Fruit fly (Drosophila melanogaster): ENCODE measurements around the gene Adss.

Gene Adss

dm6 chr3R:20835531-20835930, 5.2 kb upstream of the Adss start:
- peak; percentile 18 for TF ChIP-seq fru (GFP tag; optimal IDR thresholded peaks at IDR 0.05)
- TF ChIP-seq Hnf4 (GFP tag; optimal IDR thresholded peaks at IDR 0.05) = peak; percentile 24
- no peak for TF ChIP-seq N (GFP tag; optimal IDR thresholded peaks at IDR 0.05)

- TF ChIP-seq rgr (GFP tag; optimal IDR thresholded peaks at IDR 0.05) = no peak
- no peak for TF ChIP-seq ey (GFP tag; optimal IDR thresholded peaks at IDR 0.05)
- TF ChIP-seq dl (GFP tag; optimal IDR thresholded peaks at IDR 0.05; ENCODE audit: insufficient read depth in 1 of 2, partially characterized antibody in 2 of 2) = no peak
- TF ChIP-seq lola (GFP tag; optimal IDR thresholded peaks at IDR 0.05) = no peak
- TF ChIP-seq CG9705 (GFP tag; optimal IDR thresholded peaks at IDR 0.05) = no peak
- TF ChIP-seq psq (GFP tag; optimal IDR thresholded peaks at IDR 0.05) = no peak
- TF ChIP-seq sv (GFP tag; optimal IDR thresholded peaks at IDR 0.05) = no peak
- no peak for TF ChIP-seq usp (GFP tag; optimal IDR thresholded peaks at IDR 0.05)
- no peak for TF ChIP-seq Dif (GFP tag; optimal IDR thresholded peaks at IDR 0.05; ENCODE audit: partially characterized antibody)
- no peak for TF ChIP-seq Rel (GFP tag; optimal IDR thresholded peaks at IDR 0.05)
- TF ChIP-seq Rel (tag; optimal IDR thresholded peaks at IDR 0.05) = no peak
Observed at dm6 chr3R:20834770-20835183, 4.4 kb upstream of the Adss start.

- TF ChIP-seq tai (GFP tag; optimal IDR thresholded peaks at IDR 0.05) = no peak
- TF ChIP-seq foxo (GFP tag; optimal IDR thresholded peaks at IDR 0.05) = peak in 1 of 2 experiments; percentile 27
- no peak for TF ChIP-seq Jra (GFP tag; optimal IDR thresholded peaks at IDR 0.05)
- TF ChIP-seq Hnf4 (GFP tag; optimal IDR thresholded peaks at IDR 0.05) = peak; percentile 17
- peak; percentile 7 for TF ChIP-seq OdsH (GFP tag; optimal IDR thresholded peaks at IDR 0.05)
- no peak for TF ChIP-seq Rel (GFP tag; optimal IDR thresholded peaks at IDR 0.05)
- TF ChIP-seq Rel (tag; optimal IDR thresholded peaks at IDR 0.05) = peak; percentile 87
- no peak for TF ChIP-seq woc (GFP tag; optimal IDR thresholded peaks at IDR 0.05)
- no peak for TF ChIP-seq dsf (GFP tag; optimal IDR thresholded peaks at IDR 0.05; ENCODE audit: borderline replicate concordance)
- no peak for TF ChIP-seq Dif (GFP tag; optimal IDR thresholded peaks at IDR 0.05; ENCODE audit: partially characterized antibody)
- peak; percentile 39 for TF ChIP-seq sv (GFP tag; optimal IDR thresholded peaks at IDR 0.05)
- TF ChIP-seq Myc (optimal IDR thresholded peaks at IDR 0.05) = no peak
Observed at dm6 chr3R:20833664-20834063, 3.3 kb upstream of the Adss start.

dm6 chr3R:20832689-20833524, 2.5 kb upstream of the Adss start, which contains the start of gene Synd:
Gene Synd, plus strand, starts transcription at chr3R:20832799.
- TF ChIP-seq lola (GFP tag; optimal IDR thresholded peaks at IDR 0.05) (peak; percentile 12), foxo (GFP tag; optimal IDR thresholded peaks at IDR 0.05) (peak in 1 of 2 experiments; percentile 55), Hnf4 (GFP tag; optimal IDR thresholded peaks at IDR 0.05) (no peak), Jra (GFP tag; optimal IDR thresholded peaks at IDR 0.05) (no peak), dl (GFP tag; optimal IDR thresholded peaks at IDR 0.05; ENCODE audit: insufficient read depth in 1 of 2, partially characterized antibody in 2 of 2) (no peak), OdsH (GFP tag; optimal IDR thresholded peaks at IDR 0.05) (peak; percentile 26), N (GFP tag; optimal IDR thresholded peaks at IDR 0.05) (peak; percentile 57), h (GFP tag; optimal IDR thresholded peaks at IDR 0.05) (peak; percentile 71), HLH106 (tag; optimal IDR thresholded peaks at IDR 0.05) (no peak), Hr83 (GFP tag; optimal IDR thresholded peaks at IDR 0.05; ENCODE audit: poor library complexity, severe bottlenecking) (peak; percentile 50), GATAd (GFP tag; optimal IDR thresholded peaks at IDR 0.05) (no peak), jim (GFP tag; optimal IDR thresholded peaks at IDR 0.05) (no peak), usp (GFP tag; optimal IDR thresholded peaks at IDR 0.05) (no peak), psq (GFP tag; optimal IDR thresholded peaks at IDR 0.05) (no peak), brk (GFP tag; optimal IDR thresholded peaks at IDR 0.05) (no peak), tai (GFP tag; optimal IDR thresholded peaks at IDR 0.05) (peak; percentile 17), CG9705 (GFP tag; optimal IDR thresholded peaks at IDR 0.05) (no peak), dmrt93B (GFP tag; optimal IDR thresholded peaks at IDR 0.05) (no peak), sv (GFP tag; optimal IDR thresholded peaks at IDR 0.05) (no peak), Rel (GFP tag; optimal IDR thresholded peaks at IDR 0.05) (no peak), Rel (tag; optimal IDR thresholded peaks at IDR 0.05) (peak; percentile 78), CrebA (GFP tag; optimal IDR thresholded peaks at IDR 0.05; ENCODE audit: borderline replicate concordance) (no peak), Dif (GFP tag; optimal IDR thresholded peaks at IDR 0.05; ENCODE audit: partially characterized antibody) (peak; percentile 11), Myc (optimal IDR thresholded peaks at IDR 0.05) (no peak), pan (optimal IDR thresholded peaks at IDR 0.05) (no peak), Hr78 (GFP tag; optimal IDR thresholded peaks at IDR 0.05) (no peak), sage (GFP tag; optimal IDR thresholded peaks at IDR 0.05) (no peak), Mio (GFP tag; optimal IDR thresholded peaks at IDR 0.05) (no peak), fru (GFP tag; optimal IDR thresholded peaks at IDR 0.05) (peak; percentile 46), CG32264 (GFP tag; optimal IDR thresholded peaks at IDR 0.05) (no peak), Vsx2 (GFP tag; optimal IDR thresholded peaks at IDR 0.05; ENCODE audit: partially characterized antibody) (no peak), ey (GFP tag; optimal IDR thresholded peaks at IDR 0.05) (peak; percentile 44), dsf (GFP tag; optimal IDR thresholded peaks at IDR 0.05; ENCODE audit: borderline replicate concordance) (no peak), rgr (GFP tag; optimal IDR thresholded peaks at IDR 0.05) (peak; percentile 37), Dfd (GFP tag; optimal IDR thresholded peaks at IDR 0.05) (peak; percentile 44), Sp1 (GFP tag; optimal IDR thresholded peaks at IDR 0.05) (no peak), br (GFP tag; optimal IDR thresholded peaks at IDR 0.05) (peak; percentile 30), woc (GFP tag; optimal IDR thresholded peaks at IDR 0.05) (peak; percentile 2), Abd-B (GFP tag; optimal IDR thresholded peaks at IDR 0.05) (peak; percentile 15)

Data from whole organism, wandering third instar larva.